Worm (Caenorhabditis elegans): ENCODE data around the gene F15E6.6.

The F15E6.6 gene

ce11 chrIV:4265224-4265623, 18.7 kb downstream of the F15E6.6 start, which contains the start of gene F36A4.5:
Gene F36A4.5 (plus strand): TSS chrIV:4265524.
- no peak for TF ChIP-seq zim-3 (tag; optimal IDR thresholded peaks at IDR 0.05)
- TF ChIP-seq C06A6.2 (GFP tag; conservative IDR thresholded peaks at IDR 0.05): no peak
- TF ChIP-seq unc-130 (GFP tag; optimal IDR thresholded peaks at IDR 0.05): no peak

ce11 chrIV:4264649-4265048, 19.3 kb downstream of the F15E6.6 start:
- TF ChIP-seq ama-1 (optimal IDR thresholded peaks at IDR 0.05) (no peak), ama-1 (GFP tag; optimal IDR thresholded peaks at IDR 0.05) (no peak), atf-7 (tag; optimal IDR thresholded peaks at IDR 0.05) (no peak), zfh-2 (GFP tag; conservative IDR thresholded peaks at IDR 0.05) (peak; percentile 96), dpl-1 (GFP tag; optimal IDR thresholded peaks at IDR 0.05) (no peak), nfya-2 (GFP tag; IDR thresholded peaks at IDR 0.05) (no peak), madf-6 (GFP tag; IDR thresholded peaks at IDR 0.05) (no peak), hsf-1 (GFP tag; IDR thresholded peaks at IDR 0.05) (no peak), mes-4 (tag; optimal IDR thresholded peaks at IDR 0.05) (no peak), egrh-3 (GFP tag; IDR thresholded peaks at IDR 0.05) (peak; percentile 97), attf-3 (GFP tag; conservative IDR thresholded peaks at IDR 0.05) (0 out of 2 replicates have a peak, but pooled peaks have one; percentile 1), unc-62 (GFP tag; optimal IDR thresholded peaks at IDR 0.05) (no peak), aptf-3 (GFP tag; IDR thresholded peaks at IDR 0.05) (no peak), lin-40 (tag; optimal IDR thresholded peaks at IDR 0.05) (no peak), Y53F4B.3 (GFP tag; IDR thresholded peaks at IDR 0.05) (no peak)

ce11 chrIV:4262993-4263392, 20.9 kb downstream of the F15E6.6 start, which contains the start of gene col-33:
Gene col-33 (plus strand): TSS chrIV:4263293.
- TF ChIP-seq rpc-1 (optimal IDR thresholded peaks at IDR 0.05): no peak
- TF ChIP-seq rpc-1 (tag; optimal IDR thresholded peaks at IDR 0.05): no peak
- no peak for TF ChIP-seq athp-1 (tag; optimal IDR thresholded peaks at IDR 0.05)
- no peak for TF ChIP-seq nhr-27 (tag; optimal IDR thresholded peaks at IDR 0.05)
- no peak for TF ChIP-seq K11D2.4 (GFP tag; IDR thresholded peaks at IDR 0.05)
- TF ChIP-seq snpc-1.3 (tag; optimal IDR thresholded peaks at IDR 0.05; ENCODE audit: insufficient read depth): no peak
- TF ChIP-seq tbp1 (GFP tag; optimal IDR thresholded peaks at IDR 0.05): no peak
- TF ChIP-seq aptf-3 (GFP tag; IDR thresholded peaks at IDR 0.05): no peak
- TF ChIP-seq nfya-2 (GFP tag; IDR thresholded peaks at IDR 0.05): no peak
- TF ChIP-seq F23B12.7 (tag; optimal IDR thresholded peaks at IDR 0.05; ENCODE audit: insufficient read depth): no peak
- TF ChIP-seq hsf-1 (GFP tag; IDR thresholded peaks at IDR 0.05): no peak
- TF ChIP-seq ceh-91 (GFP tag; IDR thresholded peaks at IDR 0.05): no peak
- no peak for TF ChIP-seq F52B5.7 (tag; optimal IDR thresholded peaks at IDR 0.05)
- TF ChIP-seq pha-4 (tag; optimal IDR thresholded peaks at IDR 0.05): no peak
- TF ChIP-seq unc-62 (GFP tag; optimal IDR thresholded peaks at IDR 0.05): no peak
- TF ChIP-seq bed-2 (GFP tag; IDR thresholded peaks at IDR 0.05): no peak
- TF ChIP-seq madf-10 (tag; optimal IDR thresholded peaks at IDR 0.05): no peak
- no peak for TF ChIP-seq egl-44 (GFP tag; IDR thresholded peaks at IDR 0.05)

DNA sequence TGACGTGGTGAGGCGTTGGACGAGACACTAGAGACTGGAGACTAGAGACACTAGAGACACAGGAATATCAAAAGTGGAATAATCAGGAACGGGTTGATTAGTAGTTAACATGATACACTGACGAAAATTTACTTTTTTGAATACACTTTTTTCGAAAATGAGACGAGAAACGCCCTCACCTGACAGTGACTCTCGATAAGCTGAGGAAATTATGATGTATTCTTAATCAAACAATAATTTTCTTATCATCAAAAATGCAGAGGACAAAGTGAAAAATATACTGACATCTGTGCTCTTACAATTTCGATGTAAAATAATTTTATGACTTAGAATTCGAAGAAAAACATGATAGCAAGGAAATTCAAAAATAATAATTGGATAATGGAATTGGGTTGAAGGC, 24.5 kb downstream of the F15E6.6 start:
- TF ChIP-seq nhr-80 (tag; optimal IDR thresholded peaks at IDR 0.05): peak; percentile 45
- TF ChIP-seq F57A8.1 (GFP tag; optimal IDR thresholded peaks at IDR 0.05): no peak
- TF ChIP-seq dox-1 (GFP tag; IDR thresholded peaks at IDR 0.05): 0 out of 2 replicates have a peak, but pooled peaks have one; percentile 40

Data from whole organism, young adult.